Fruit fly (Drosophila melanogaster): ENCODE measurements around the gene VhaAC39-2.

Gene VhaAC39-2

DNA sequence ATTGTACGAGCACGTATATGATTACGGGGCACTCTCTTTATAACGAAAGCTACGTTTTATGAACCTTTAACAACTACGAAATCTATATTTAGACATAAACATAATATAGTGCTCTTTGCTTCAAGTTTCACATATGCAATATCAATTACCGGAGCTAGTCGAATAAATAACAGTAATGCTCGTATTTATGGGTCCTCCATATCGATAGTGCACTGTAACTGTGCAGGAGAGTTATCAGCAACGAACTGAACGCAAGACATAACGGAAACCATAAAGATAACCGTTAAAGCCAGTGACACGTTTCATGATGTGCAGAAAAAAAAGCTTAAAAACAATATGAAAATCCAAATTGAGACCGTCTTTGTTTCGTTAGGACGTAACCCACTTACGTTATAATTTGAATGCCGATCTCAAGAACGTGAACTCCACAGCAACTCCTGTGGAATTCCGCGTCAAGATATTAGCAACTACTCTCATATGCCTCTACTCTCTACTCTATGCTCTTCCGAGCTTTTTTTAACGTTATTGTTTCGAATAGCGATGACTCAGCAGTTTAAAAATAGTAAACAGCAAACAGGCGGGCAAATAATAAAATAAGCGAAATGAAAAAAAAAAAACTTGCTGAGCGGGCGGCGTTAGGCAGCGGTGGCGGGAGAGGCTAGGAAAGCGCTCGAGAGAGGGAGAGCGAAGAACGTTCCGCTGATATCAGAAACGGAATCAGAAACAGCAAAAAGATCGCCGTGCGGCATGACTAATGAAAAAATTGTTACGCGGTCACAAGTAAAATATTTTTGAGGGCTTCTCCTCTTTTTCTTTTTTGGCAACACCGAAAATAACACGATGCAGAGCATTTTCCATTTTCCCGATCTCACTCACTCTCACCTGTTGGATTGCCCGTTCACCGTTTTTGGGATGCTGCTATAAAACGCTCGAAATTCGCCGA lies 31.1 kb upstream of the VhaAC39-2 start (continued):
- peak; percentile 75 for TF ChIP-seq Drgx (GFP tag; IDR thresholded peaks at IDR 0.05)
- TF ChIP-seq dm (GFP tag; optimal IDR thresholded peaks at IDR 0.05), result peak; percentile 30
- peak; percentile 66 for TF ChIP-seq ERR (GFP tag; optimal IDR thresholded peaks at IDR 0.05)
- peak; percentile 10 for TF ChIP-seq Ets97D (GFP tag; optimal IDR thresholded peaks at IDR 0.05)
- TF ChIP-seq phol (tag; optimal IDR thresholded peaks at IDR 0.05), result peak; percentile 65
- TF ChIP-seq CG17186 (GFP tag; optimal IDR thresholded peaks at IDR 0.05), result no peak
- peak; percentile 56 for TF ChIP-seq gsb-n (tag; optimal IDR thresholded peaks at IDR 0.05)
- peak; percentile 71 for TF ChIP-seq nom (GFP tag; optimal IDR thresholded peaks at IDR 0.05)
- TF ChIP-seq CG4707 (GFP tag; optimal IDR thresholded peaks at IDR 0.05), result peak; percentile 51
- TF ChIP-seq stc (GFP tag; IDR thresholded peaks at IDR 0.05), result peak; percentile 76
- TF ChIP-seq Hmx (GFP tag; optimal IDR thresholded peaks at IDR 0.05), result peak; percentile 35
- peak; percentile 50; the same call in 1 of the 3 replicates for TF ChIP-seq CG11560 (tag; IDR thresholded peaks at IDR 0.05)
- TF ChIP-seq exex (tag; optimal IDR thresholded peaks at IDR 0.05), result peak; percentile 43
- TF ChIP-seq hkb (optimal IDR thresholded peaks at IDR 0.05), result no peak
- peak; percentile 80 for TF ChIP-seq hkb (GFP tag; IDR thresholded peaks at IDR 0.05)
- peak; percentile 76 for TF ChIP-seq vvl (GFP tag; IDR thresholded peaks at IDR 0.05)
- peak; percentile 37 for TF ChIP-seq NC2β (GFP tag; optimal IDR thresholded peaks at IDR 0.05)
- TF ChIP-seq CG1024 (GFP tag; IDR thresholded peaks at IDR 0.05), result 0 out of 2 replicates have a peak, but pooled peaks have one; percentile 27
- peak; percentile 78 for TF ChIP-seq CG31441 (GFP tag; IDR thresholded peaks at IDR 0.05)
- TF ChIP-seq ken (GFP tag; IDR thresholded peaks at IDR 0.05), result peak; percentile 73; the same call in 2 of the 3 replicates
- TF ChIP-seq CG2202 (tag; optimal IDR thresholded peaks at IDR 0.05), result peak; percentile 33
- TF ChIP-seq prd (optimal IDR thresholded peaks at IDR 0.05), result no peak
- peak; percentile 78 for TF ChIP-seq prd (GFP tag; IDR thresholded peaks at IDR 0.05)
- TF ChIP-seq sob (GFP tag; IDR thresholded peaks at IDR 0.05), result peak; percentile 58
- TF ChIP-seq CG14014 (GFP tag; IDR thresholded peaks at IDR 0.05), result peak; percentile 82
- peak; percentile 71 for TF ChIP-seq Antp (GFP tag; optimal IDR thresholded peaks at IDR 0.05)
- peak; percentile 60 for TF ChIP-seq CG1233 (GFP tag; optimal IDR thresholded peaks at IDR 0.05)
- TF ChIP-seq crol (GFP tag; IDR thresholded peaks at IDR 0.05), result peak; percentile 63
- TF ChIP-seq CG4328 (GFP tag; optimal IDR thresholded peaks at IDR 0.05), result peak; percentile 49
- peak; percentile 34 for TF ChIP-seq schlank (tag; optimal IDR thresholded peaks at IDR 0.05)
- peak; percentile 44; the same call in 1 of the 2 replicates for TF ChIP-seq CG9215 (GFP tag; IDR thresholded peaks at IDR 0.05)
- TF ChIP-seq CG6854 (GFP tag; optimal IDR thresholded peaks at IDR 0.05), result peak; percentile 8
- peak; percentile 73 for TF ChIP-seq Dbx (GFP tag; IDR thresholded peaks at IDR 0.05)
- no peak for TF ChIP-seq pan (optimal IDR thresholded peaks at IDR 0.05)
- peak in 1 of 2 experiments; percentile 74 for TF ChIP-seq pan (GFP tag; optimal IDR thresholded peaks at IDR 0.05 in 1 of 2, IDR thresholded peaks at IDR 0.05 in 1 of 2)
- TF ChIP-seq aop (GFP tag; IDR thresholded peaks at IDR 0.05), result no peak
- TF ChIP-seq CG11398 (GFP tag; optimal IDR thresholded peaks at IDR 0.05), result peak; percentile 49
- peak; percentile 32 for TF ChIP-seq nau (GFP tag; optimal IDR thresholded peaks at IDR 0.05)
- TF ChIP-seq CG5180 (GFP tag; optimal IDR thresholded peaks at IDR 0.05), result peak; percentile 52
- peak; percentile 72 for TF ChIP-seq CG18262 (tag; optimal IDR thresholded peaks at IDR 0.05)
- TF ChIP-seq MTF-1 (GFP tag; optimal IDR thresholded peaks at IDR 0.05; ENCODE audit: borderline replicate concordance), result peak; percentile 49
- no peak for TF ChIP-seq mld (GFP tag; IDR thresholded peaks at IDR 0.05; ENCODE audit: partially characterized antibody)
- peak; percentile 63 for TF ChIP-seq Camta (GFP tag; optimal IDR thresholded peaks at IDR 0.05)
- TF ChIP-seq CG6683 (GFP tag; optimal IDR thresholded peaks at IDR 0.05), result peak; percentile 45
- peak; percentile 56 for TF ChIP-seq tx (GFP tag; optimal IDR thresholded peaks at IDR 0.05)
- peak; percentile 74 for TF ChIP-seq H2.0 (GFP tag; IDR thresholded peaks at IDR 0.05)
- TF ChIP-seq Dref (GFP tag; IDR thresholded peaks at IDR 0.05), result no peak
- peak; percentile 58 for TF ChIP-seq CG12155 (GFP tag; optimal IDR thresholded peaks at IDR 0.05)
- peak; percentile 68 for TF ChIP-seq Chrac-16 (GFP tag; optimal IDR thresholded peaks at IDR 0.05)

Measured in whole organism, embryonic.